Worm (Caenorhabditis elegans): ENCODE results near the gene C13E3.1.

The C13E3.1 gene

ce11 chrX:8888835-8889234 is 4.1 kb upstream of the C13E3.1 start:
- TF ChIP-seq unc-62 (GFP tag; optimal IDR thresholded peaks at IDR 0.05) = no peak

- TF ChIP-seq unc-62 (GFP tag; optimal IDR thresholded peaks at IDR 0.05) = no peak
Measured at ce11 chrX:8890251-8890755, 2.6 kb upstream of the C13E3.1 start.

ce11 chrX:8891393-8891953 is 1.4 kb upstream of the C13E3.1 start:
- TF ChIP-seq unc-62 (GFP tag; optimal IDR thresholded peaks at IDR 0.05) = no peak

ce11 chrX:8902920-8903319 is 10.0 kb downstream of the C13E3.1 start:
- no peak for TF ChIP-seq unc-62 (GFP tag; optimal IDR thresholded peaks at IDR 0.05)

ce11 chrX:8905089-8905488 is 12.2 kb downstream of the C13E3.1 start, which contains the start of gene ensh-1:
ensh-1 (plus strand) TSS chrX:8905389.
- no peak for TF ChIP-seq unc-62 (GFP tag; optimal IDR thresholded peaks at IDR 0.05)

- TF ChIP-seq unc-62 (GFP tag; optimal IDR thresholded peaks at IDR 0.05) = no peak
Measured at ce11 chrX:8911077-8911476, 18.2 kb downstream of the C13E3.1 start, which contains the start of gene cyn-8. cyn-8 (plus strand) TSS chrX:8911293.

- no peak for TF ChIP-seq unc-62 (GFP tag; optimal IDR thresholded peaks at IDR 0.05)
Measured at ce11 chrX:8917730-8918129, 24.8 kb downstream of the C13E3.1 start.

- TF ChIP-seq unc-62 (GFP tag; optimal IDR thresholded peaks at IDR 0.05) = no peak
Measured at ce11 chrX:8918792-8919191, 25.9 kb downstream of the C13E3.1 start.

ce11 chrX:8919323-8919722 is 26.4 kb downstream of the C13E3.1 start, which contains the start of gene nlp-14:
nlp-14 (minus strand) TSS chrX:8919423.
- no peak for TF ChIP-seq unc-62 (GFP tag; optimal IDR thresholded peaks at IDR 0.05)

ce11 chrX:8921221-8921620 is 28.3 kb downstream of the C13E3.1 start:
- no peak for TF ChIP-seq unc-62 (GFP tag; optimal IDR thresholded peaks at IDR 0.05)

ce11 chrX:8925443-8925842 is 32.5 kb downstream of the C13E3.1 start:
- no peak for TF ChIP-seq unc-62 (GFP tag; optimal IDR thresholded peaks at IDR 0.05)

- TF ChIP-seq unc-62 (GFP tag; optimal IDR thresholded peaks at IDR 0.05) = no peak
Measured at ce11 chrX:8926341-8926740, 33.4 kb downstream of the C13E3.1 start.

ce11 chrX:8926865-8927264 is 34.0 kb downstream of the C13E3.1 start:
- TF ChIP-seq unc-62 (GFP tag; optimal IDR thresholded peaks at IDR 0.05) = no peak

- no peak for TF ChIP-seq unc-62 (GFP tag; optimal IDR thresholded peaks at IDR 0.05)
Measured at ce11 chrX:8929688-8930087, 36.8 kb downstream of the C13E3.1 start.

- TF ChIP-seq unc-62 (GFP tag; optimal IDR thresholded peaks at IDR 0.05) = no peak
Measured at ce11 chrX:8930879-8931278, 38.0 kb downstream of the C13E3.1 start, which contains the start of gene acs-22. acs-22 (plus strand) TSS chrX:8931179.

ce11 chrX:8931647-8932046 is 38.7 kb downstream of the C13E3.1 start:
- no peak for TF ChIP-seq unc-62 (GFP tag; optimal IDR thresholded peaks at IDR 0.05)

ce11 chrX:8932387-8932786 is 39.5 kb downstream of the C13E3.1 start:
- TF ChIP-seq unc-62 (GFP tag; optimal IDR thresholded peaks at IDR 0.05) = no peak

- TF ChIP-seq unc-62 (GFP tag; optimal IDR thresholded peaks at IDR 0.05) = no peak
Measured at ce11 chrX:8933508-8933907, 40.6 kb downstream of the C13E3.1 start.

Data from whole organism, dauer.